Worm (Caenorhabditis elegans) whole organism, late embryonic: ENCODE data around the gene flp-27.

Source experiments
- K09A11.1 ChIP-seq: sonication (generic microtip); optimal IDR thresholded peaks from 2 replicates; lab custom pipeline; 2017; ENCODE audit warnings: antibody characterized with exemption, mild to moderate bottlenecking, missing genetic modification characterization, missing compliant biosample characterization; ENCODE audit not compliant: insufficient read depth
- ceh-22 ChIP-seq: sonication (generic microtip); optimal IDR thresholded peaks from 2 replicates; lab custom pipeline; 2017; ENCODE audit warnings: missing biosample characterization, missing genetic modification characterization
- ceh-24 ChIP-seq: sonication (generic microtip); optimal IDR thresholded peaks from 2 replicates; lab custom pipeline; 2016; ENCODE audit warnings: mild to moderate bottlenecking, missing genetic modification characterization, missing compliant biosample characterization
- fkh-6 ChIP-seq: sonication (generic microtip); optimal IDR thresholded peaks from 2 replicates; lab custom pipeline; 2016; ENCODE audit warnings: missing genetic modification characterization, missing compliant biosample characterization
- lin-11 ChIP-seq: fragments of 200-800 bp; sonication (Bioruptor generic); optimal IDR thresholded peaks from 2 replicates; lab custom pipeline; 2018; ENCODE audit warnings: mild to moderate bottlenecking, missing genetic modification characterization, missing compliant biosample characterization
- mec-3 ChIP-seq: sonication (generic microtip); optimal IDR thresholded peaks from 2 replicates; lab custom pipeline; 2016; ENCODE audit warnings: borderline replicate concordance, missing genetic modification characterization, missing compliant biosample characterization
- nhr-11 ChIP-seq: fragments of 150-350 bp; optimal IDR thresholded peaks from 2 replicates; lab custom pipeline; 2014; ENCODE audit warnings: missing biosample characterization, missing genetic modification characterization
- pag-3 ChIP-seq: sonication (generic microtip); optimal IDR thresholded peaks from 2 replicates; lab custom pipeline; 2016; ENCODE audit warnings: missing compliant biosample characterization, missing genetic modification characterization, borderline replicate concordance
- pha-2 ChIP-seq: sonication (generic microtip); optimal IDR thresholded peaks from 2 replicates; lab custom pipeline; 2017; ENCODE audit warnings: mild to moderate bottlenecking, missing genetic modification characterization, missing compliant biosample characterization
- pha-4 ChIP-seq: fragments of 150-350 bp; optimal IDR thresholded peaks from 2 replicates; lab custom pipeline; 2018; ENCODE audit warnings: missing biosample characterization, missing genetic modification reagents, missing genetic modification characterization
- unc-55 ChIP-seq: sonication (generic microtip); optimal IDR thresholded peaks from 2 replicates; lab custom pipeline; 2017; ENCODE audit warnings: missing biosample characterization, missing genetic modification reagents, missing genetic modification characterization
- unc-86 ChIP-seq: sonication (generic microtip); optimal IDR thresholded peaks from 2 replicates; lab custom pipeline; 2016; ENCODE audit warnings: missing genetic modification characterization, missing compliant biosample characterization

- TF ChIP-seq mec-3 (tag; lab: Kevin White, UChicago), result no peak
- TF ChIP-seq ceh-24 (tag; lab: Kevin White, UChicago), result no peak
- no peak for TF ChIP-seq unc-86 (tag; lab: Kevin White, UChicago)
- no peak for TF ChIP-seq pha-2 (tag; lab: Kevin White, UChicago)
- no peak for TF ChIP-seq lin-11 (tag; lab: Kevin White, UChicago)
- TF ChIP-seq pha-4, result no peak
- TF ChIP-seq fkh-6, result no peak
- no peak for TF ChIP-seq nhr-11
- TF ChIP-seq unc-55, result no peak
- no peak for TF ChIP-seq ceh-22
- TF ChIP-seq K09A11.1 (tag; lab: Kevin White, UChicago), result no peak
- no peak for TF ChIP-seq pag-3
Observed at ce11 chrII:5704479-5704878, 23.7 kb downstream of the flp-27 start.
